Worm (Caenorhabditis elegans) whole organism, L1 larva: ENCODE data around the gene Y105C5A.1.
A peak's percentile ranks its signal among the peaks of the same experiment; 100 is the strongest.

Experiments
- C04F5.9 ChIP-seq: sonication (generic microtip); optimal IDR thresholded peaks from 2 replicates; lab custom pipeline; 2016; ENCODE audit warnings: missing genetic modification characterization, missing compliant biosample characterization
- C16A3.4 ChIP-seq: fragments of 150-350 bp; optimal IDR thresholded peaks from 2 replicates; lab custom pipeline; 2014; ENCODE audit warnings: missing biosample characterization, missing genetic modification characterization
- C34B4.2 ChIP-seq: sonication (generic microtip); optimal IDR thresholded peaks from 2 replicates; lab custom pipeline; 2017; ENCODE audit warnings: mild to moderate bottlenecking, missing genetic modification characterization, missing compliant biosample characterization
- alr-1 ChIP-seq: fragments of 200-800 bp; sonication (Bioruptor generic); optimal IDR thresholded peaks from 2 replicates; lab custom pipeline; 2018; ENCODE audit warnings: borderline replicate concordance, mild to moderate bottlenecking, missing genetic modification characterization, missing compliant biosample characterization
- aly-2 ChIP-seq: fragments of 150-350 bp; optimal IDR thresholded peaks from 2 replicates; lab custom pipeline; 2014; ENCODE audit warnings: missing biosample characterization, missing genetic modification characterization
- blmp-1 ChIP-seq: fragments of 150-350 bp; optimal IDR thresholded peaks from 2 replicates; lab custom pipeline; 2014; ENCODE audit warnings: missing biosample characterization, missing genetic modification characterization
- ceh-63 ChIP-seq: fragments of 200-800 bp; sonication (Bioruptor generic); optimal IDR thresholded peaks from 2 replicates; lab custom pipeline; 2018; ENCODE audit warnings: mild to moderate bottlenecking, missing genetic modification characterization, missing compliant biosample characterization
- ces-1 ChIP-seq: fragments of 150-350 bp; optimal IDR thresholded peaks from 2 replicates; lab custom pipeline; 2014; ENCODE audit warnings: missing biosample characterization, missing genetic modification reagents, missing genetic modification characterization
- dpl-1 ChIP-seq, 3 experiments: fragments of 150-350 bp in 2 of 3; sonication (generic microtip) in 1 of 3; optimal IDR thresholded peaks; 2 replicates each; lab custom pipeline; 2014 to 2017; ENCODE audit warnings: missing biosample characterization in 3 of 3, missing genetic modification characterization in 3 of 3, missing genetic modification reagents in 3 of 3
- efl-1 ChIP-seq, 4 experiments: fragments of 150-350 bp; optimal IDR thresholded peaks in 3 of 4; peaks in 1 of 4; 1 replicate in 1 of 4; 2 replicates in 3 of 4; lab custom pipeline; 2014; ENCODE audit warnings: missing biosample characterization in 2 of 4, missing genetic modification characterization in 2 of 4, missing genetic modification reagents in 2 of 4
- egl-13 ChIP-seq: sonication (generic microtip); optimal IDR thresholded peaks from 2 replicates; lab custom pipeline; 2016; ENCODE audit warnings: missing genotype, missing genetic modification reagents, missing genetic modification characterization, missing compliant biosample characterization
- elt-3 ChIP-seq, 6 experiments: fragments of 150-350 bp in 1 of 6; sonication (generic microtip); optimal IDR thresholded peaks; 2 replicates each; lab custom pipeline; 2017 to 2018; ENCODE audit warnings: missing biosample characterization in 6 of 6, missing genetic modification characterization in 6 of 6, inconsistent platforms in 1 of 6
- fkh-10 ChIP-seq: sonication (generic microtip); optimal IDR thresholded peaks from 2 replicates; lab custom pipeline; 2017; ENCODE audit warnings: missing biosample characterization, missing genetic modification reagents, missing genetic modification characterization
- fkh-4 ChIP-seq: sonication (generic microtip); optimal IDR thresholded peaks from 2 replicates; lab custom pipeline; 2016; ENCODE audit warnings: missing compliant biosample characterization, missing genetic modification characterization, borderline replicate concordance
- grh-1 ChIP-seq: fragments of 200-800 bp; sonication (Bioruptor generic); IDR thresholded peaks from 2 replicates; pipeline ENCODE4 v1.3.6; 2022; ENCODE audit warnings: missing genetic modification reagents, missing genetic modification characterization, missing compliant biosample characterization
- hlh-4 ChIP-seq: sonication (generic microtip); optimal IDR thresholded peaks from 2 replicates; lab custom pipeline; 2016; ENCODE audit warnings: mild to moderate bottlenecking, missing genetic modification characterization, missing compliant biosample characterization
- hpl-2 ChIP-seq: fragments of 150-350 bp; optimal IDR thresholded peaks from 2 replicates; lab custom pipeline; 2014; ENCODE audit warnings: missing biosample characterization, missing genetic modification reagents, missing genetic modification characterization
- isw-1 ChIP-seq: fragments of 200-800 bp; sonication (Bioruptor generic); IDR thresholded peaks from 2 replicates; pipeline ENCODE4 v1.3.6; 2022; ENCODE audit warnings: missing genetic modification characterization, missing compliant biosample characterization
- lin-13 ChIP-seq: fragments of 150-350 bp; optimal IDR thresholded peaks from 2 replicates; lab custom pipeline; 2014; ENCODE audit warnings: missing biosample characterization, missing genetic modification reagents, missing genetic modification characterization
- lin-15B ChIP-seq: fragments of 150-350 bp; sonication (generic microtip); optimal IDR thresholded peaks from 3 replicates; lab custom pipeline; 2014; ENCODE audit warnings: missing biosample characterization, missing genetic modification characterization
- lir-3 ChIP-seq: sonication (generic microtip); optimal IDR thresholded peaks from 2 replicates; lab custom pipeline; 2016; ENCODE audit warnings: mild to moderate bottlenecking, missing genetic modification characterization, moderate library complexity, missing compliant biosample characterization; ENCODE audit not compliant: poor library complexity
- lsy-2 ChIP-seq, 2 experiments: fragments of 150-350 bp; optimal IDR thresholded peaks; 2 replicates each; lab custom pipeline; 2014; ENCODE audit warnings: missing biosample characterization in 2 of 2, missing genetic modification characterization in 2 of 2
- mdl-1 ChIP-seq, 2 experiments: fragments of 150-350 bp; optimal IDR thresholded peaks; 2 replicates each; lab custom pipeline; 2014 to 2017; ENCODE audit warnings: missing biosample characterization in 2 of 2, missing genetic modification characterization in 2 of 2, inconsistent platforms in 1 of 2
- mef-2 ChIP-seq: fragments of 150-350 bp; optimal IDR thresholded peaks from 2 replicates; lab custom pipeline; 2014; ENCODE audit warnings: missing biosample characterization, missing genetic modification characterization
- nhr-11 ChIP-seq: fragments of 150-350 bp; optimal IDR thresholded peaks from 2 replicates; lab custom pipeline; 2014; ENCODE audit warnings: missing biosample characterization, missing genetic modification characterization
- nhr-19 ChIP-seq: fragments of 200-800 bp; sonication (Bioruptor generic); conservative IDR thresholded peaks from 2 replicates; pipeline ENCODE4 v1.3.6; 2022; ENCODE audit warnings: missing genetic modification characterization, missing compliant biosample characterization
- nhr-237 ChIP-seq: fragments of 150-350 bp; optimal IDR thresholded peaks from 2 replicates; lab custom pipeline; 2014; ENCODE audit warnings: missing biosample characterization, missing genetic modification characterization
- nhr-28 ChIP-seq: fragments of 150-350 bp; optimal IDR thresholded peaks from 2 replicates; lab custom pipeline; 2014; ENCODE audit warnings: missing biosample characterization, missing genetic modification characterization
- nhr-77 ChIP-seq: fragments of 150-350 bp; optimal IDR thresholded peaks from 2 replicates; lab custom pipeline; 2014; ENCODE audit warnings: missing biosample characterization, missing genetic modification characterization
- nhr-85 ChIP-seq: sonication (generic microtip); peaks from one replicate; lab custom pipeline; 2016; ENCODE audit warnings: missing genetic modification characterization, inconsistent platforms, missing compliant biosample characterization
- rnt-1 ChIP-seq: sonication (generic microtip); optimal IDR thresholded peaks from 2 replicates; lab custom pipeline; 2016; ENCODE audit warnings: mild to moderate bottlenecking, missing genetic modification characterization, moderate library complexity, missing compliant biosample characterization
- skn-1 ChIP-seq: fragments of 150-350 bp; optimal IDR thresholded peaks from 2 replicates; lab custom pipeline; 2014; ENCODE audit warnings: missing biosample characterization, missing genetic modification characterization
- sptf-1 ChIP-seq: fragments of 150-350 bp; optimal IDR thresholded peaks from 2 replicates; lab custom pipeline; 2014; ENCODE audit warnings: missing biosample characterization, missing genetic modification characterization
- swsn-7 ChIP-seq: sonication (generic microtip); optimal IDR thresholded peaks from 2 replicates; lab custom pipeline; 2016; ENCODE audit warnings: missing genetic modification characterization, missing compliant biosample characterization
- tlp-1 ChIP-seq: fragments of 150-350 bp; optimal IDR thresholded peaks from 2 replicates; lab custom pipeline; 2014; ENCODE audit warnings: missing biosample characterization, missing genetic modification characterization
- unc-130 ChIP-seq: fragments of 150-350 bp; optimal IDR thresholded peaks from 2 replicates; lab custom pipeline; 2017; ENCODE audit warnings: missing biosample characterization, missing genetic modification characterization, inconsistent platforms
- unc-30 ChIP-seq: sonication (generic microtip); optimal IDR thresholded peaks from 2 replicates; lab custom pipeline; 2017; ENCODE audit warnings: missing biosample characterization, missing genetic modification characterization
- unc-62 ChIP-seq: fragments of 150-350 bp; optimal IDR thresholded peaks from 2 replicates; lab custom pipeline; 2014; ENCODE audit warnings: missing biosample characterization, missing genetic modification reagents, missing genetic modification characterization
- unc-98 ChIP-seq: fragments of 200-800 bp; sonication (Bioruptor generic); IDR thresholded peaks from 2 replicates; pipeline ENCODE4 v1.3.6; 2022; ENCODE audit warnings: missing genetic modification characterization, missing compliant biosample characterization
- vab-15 ChIP-seq: sonication (generic microtip); optimal IDR thresholded peaks from 2 replicates; lab custom pipeline; 2017; ENCODE audit warnings: missing genotype, mild to moderate bottlenecking, missing genetic modification characterization, missing compliant biosample characterization
- xbp-1 ChIP-seq: sonication (generic microtip); optimal IDR thresholded peaks from 2 replicates; lab custom pipeline; 2016; ENCODE audit warnings: missing genetic modification characterization, missing compliant biosample characterization
- zag-1 ChIP-seq: fragments of 150-350 bp; optimal IDR thresholded peaks from 2 replicates; lab custom pipeline; 2014; ENCODE audit warnings: missing biosample characterization, missing genetic modification characterization
- zip-4 ChIP-seq: fragments of 200-800 bp; sonication (Bioruptor generic); optimal IDR thresholded peaks from 2 replicates; lab custom pipeline; 2018; ENCODE audit warnings: mild to moderate bottlenecking, missing genetic modification characterization, moderate library complexity, missing compliant biosample characterization
- ztf-11 ChIP-seq, 2 experiments: sonication (generic microtip); optimal IDR thresholded peaks; 2 replicates each; lab custom pipeline; 2016 to 2017; ENCODE audit warnings: missing genetic modification characterization in 2 of 2, missing biosample characterization in 1 of 2, missing compliant biosample characterization in 1 of 2

Gene Y105C5A.1

ce11 chrIV:15570770-15571169 lies 6.5 kb upstream of the Y105C5A.1 start (continued):
- TF ChIP-seq isw-1 (GFP tag; lab: Robert Waterston, UW): peak; percentile 95
- TF ChIP-seq nhr-237: peak; percentile 18
- TF ChIP-seq mef-2 (tag; lab: Kevin White, UChicago): peak; percentile 11
- no peak for TF ChIP-seq ces-1
- peak; percentile 78 for TF ChIP-seq lin-13 (GFP tag; lab: Kevin White, UChicago)
- peak; percentile 80 for TF ChIP-seq skn-1 (tag; lab: Kevin White, UChicago)
- peak; percentile 98 to 100 for TF ChIP-seq efl-1 (optimal IDR thresholded peaks at IDR 0.05; lab: Kevin White, UChicago)
- TF ChIP-seq efl-1 (GFP tag; optimal IDR thresholded peaks at IDR 0.05 in 1 of 2; lab: Kevin White, UChicago): peak; percentile 70 to 98
- TF ChIP-seq egl-13 (tag; lab: Kevin White, UChicago): peak; percentile 96
- TF ChIP-seq hpl-2 (GFP tag; lab: Kevin White, UChicago): peak; percentile 33
- TF ChIP-seq vab-15 (tag; lab: Kevin White, UChicago): peak; percentile 77
- TF ChIP-seq elt-3 (tag; optimal IDR thresholded peaks at IDR 0.05; lab: Kevin White, UChicago): peak in 3 of 6 experiments; percentile 2 to 70 (median 22)
- peak; percentile 54 for TF ChIP-seq fkh-4 (tag; lab: Kevin White, UChicago)
- TF ChIP-seq ztf-11 (tag; optimal IDR thresholded peaks at IDR 0.05; lab: Kevin White, UChicago): peak; percentile 77 to 94
- TF ChIP-seq tlp-1: no peak
- TF ChIP-seq nhr-19: peak; percentile 97
- peak; percentile 64 for TF ChIP-seq zag-1
- no peak for TF ChIP-seq lin-15B (tag; lab: Kevin White, UChicago)
- TF ChIP-seq sptf-1: no peak
- peak; percentile 93 for TF ChIP-seq nhr-11 (tag; lab: Kevin White, UChicago)
- peak; percentile 94 for TF ChIP-seq xbp-1 (tag; lab: Kevin White, UChicago)
- TF ChIP-seq nhr-77 (tag; lab: Kevin White, UChicago): peak; percentile 78
- peak; percentile 72 for TF ChIP-seq C34B4.2 (tag; lab: Kevin White, UChicago)
- peak; percentile 8 for TF ChIP-seq C16A3.4 (tag; lab: Kevin White, UChicago)
- TF ChIP-seq dpl-1 (GFP tag; optimal IDR thresholded peaks at IDR 0.05; lab: Kevin White, UChicago): peak; percentile 62 to 67 (median 66)
- peak; percentile 90 for TF ChIP-seq zip-4 (GFP tag; lab: Kevin White, UChicago)
- peak; percentile 98 for TF ChIP-seq lsy-2 (tag; optimal IDR thresholded peaks at IDR 0.05; lab: Kevin White, UChicago)
- TF ChIP-seq mdl-1 (tag; optimal IDR thresholded peaks at IDR 0.05; lab: Kevin White, UChicago): peak in 1 of 2 experiments; percentile 81
- peak; percentile 64 for TF ChIP-seq blmp-1 (tag; lab: Kevin White, UChicago)
- no peak for TF ChIP-seq alr-1 (tag; lab: Kevin White, UChicago)
- no peak for TF ChIP-seq ceh-63 (GFP tag; lab: Kevin White, UChicago)
- TF ChIP-seq nhr-85 (tag; lab: Kevin White, UChicago): peak; percentile 99
- TF ChIP-seq unc-98 (GFP tag; lab: Robert Waterston, UW): peak; percentile 81
- no peak for TF ChIP-seq unc-30 (tag; lab: Kevin White, UChicago)
- peak; percentile 41 for TF ChIP-seq fkh-10 (GFP tag; lab: Kevin White, UChicago)
- peak; percentile 79 for TF ChIP-seq lir-3
- TF ChIP-seq C04F5.9: peak; percentile 78
- peak; percentile 98 for TF ChIP-seq swsn-7 (tag; lab: Kevin White, UChicago)
- TF ChIP-seq hlh-4 (tag; lab: Kevin White, UChicago): no peak
- TF ChIP-seq unc-62 (GFP tag; lab: Kevin White, UChicago): no peak
- no peak for TF ChIP-seq nhr-28 (tag; lab: Kevin White, UChicago)
- no peak for TF ChIP-seq rnt-1 (tag; lab: Kevin White, UChicago)
- peak; percentile 94 for TF ChIP-seq aly-2 (tag; lab: Kevin White, UChicago)
- peak; percentile 30 for TF ChIP-seq unc-130 (tag; lab: Kevin White, UChicago)
- TF ChIP-seq grh-1: peak; percentile 98
